Worm (Caenorhabditis elegans): ENCODE measurements around the gene mrpl-1.

ce11 chrIV:7723555-7723954 lies 14.1 kb upstream of the mrpl-1 start:
- TF ChIP-seq madf-10 (tag; optimal IDR thresholded peaks at IDR 0.05) (no peak), unc-62 (GFP tag; optimal IDR thresholded peaks at IDR 0.05) (no peak), B0019.2 (GFP tag; conservative IDR thresholded peaks at IDR 0.05) (no peak), lsy-27 (tag; optimal IDR thresholded peaks at IDR 0.05; ENCODE audit: borderline replicate concordance, insufficient read depth) (no peak), zim-3 (tag; optimal IDR thresholded peaks at IDR 0.05) (no peak), hmg-20 (GFP tag; IDR thresholded peaks at IDR 0.05) (no peak), madf-6 (GFP tag; IDR thresholded peaks at IDR 0.05) (no peak), D2030.7 (GFP tag; IDR thresholded peaks at IDR 0.05) (no peak), repo-1 (tag; optimal IDR thresholded peaks at IDR 0.05) (no peak), egl-44 (GFP tag; IDR thresholded peaks at IDR 0.05) (no peak), unc-130 (GFP tag; optimal IDR thresholded peaks at IDR 0.05) (no peak), snpc-1.3 (tag; optimal IDR thresholded peaks at IDR 0.05; ENCODE audit: insufficient read depth) (no peak), ztf-26 (tag; optimal IDR thresholded peaks at IDR 0.05) (no peak)
